Worm (Caenorhabditis elegans): ENCODE results near the gene slc-28.2.

ce11 chrV:3484702-3485101, 24.7 kb downstream of the slc-28.2 start, which contains the start of gene srbc-33:
- TF ChIP-seq nhr-12 (tag; optimal IDR thresholded peaks at IDR 0.05) (no peak), unc-62 (GFP tag; optimal IDR thresholded peaks at IDR 0.05) (no peak)

All from whole organism, mixed stage, embryonic.